Fruit fly (Drosophila melanogaster): ENCODE data around the gene alpha-Est8.

DNA sequence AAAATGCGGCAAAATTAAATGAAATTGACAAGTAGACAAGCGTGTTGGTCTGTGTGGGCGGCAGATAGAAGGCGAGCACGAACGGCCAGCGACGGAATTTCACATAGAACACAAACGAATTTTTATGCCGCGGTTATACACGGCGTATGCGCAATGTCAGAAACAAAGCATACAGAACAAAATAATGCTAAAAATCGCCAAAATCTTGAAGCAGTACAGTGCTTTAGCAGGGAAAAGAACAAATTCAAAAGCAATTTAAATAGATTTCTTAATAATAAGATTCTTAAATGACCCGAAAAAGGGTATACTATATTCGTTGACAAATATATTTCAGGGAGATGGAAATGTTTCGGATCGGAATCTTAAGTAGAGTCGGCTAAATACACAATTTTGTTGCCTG lies 15.0 kb downstream of the alpha-Est8 start:
- TF ChIP-seq dsf (GFP tag; optimal IDR thresholded peaks at IDR 0.05; ENCODE audit: borderline replicate concordance) (no peak), dl (GFP tag; optimal IDR thresholded peaks at IDR 0.05; ENCODE audit: insufficient read depth in 1 of 2, partially characterized antibody in 2 of 2) (no peak), br (GFP tag; optimal IDR thresholded peaks at IDR 0.05) (no peak), pan (optimal IDR thresholded peaks at IDR 0.05) (no peak), usp (GFP tag; optimal IDR thresholded peaks at IDR 0.05) (no peak), psq (GFP tag; optimal IDR thresholded peaks at IDR 0.05) (no peak), Hr78 (GFP tag; optimal IDR thresholded peaks at IDR 0.05) (no peak), ey (GFP tag; optimal IDR thresholded peaks at IDR 0.05) (no peak), tai (GFP tag; optimal IDR thresholded peaks at IDR 0.05) (no peak), Jra (GFP tag; optimal IDR thresholded peaks at IDR 0.05) (no peak)

Data from whole organism, wandering third instar larva.